Worm (Caenorhabditis elegans): ENCODE results near the gene R11.3.

DNA sequence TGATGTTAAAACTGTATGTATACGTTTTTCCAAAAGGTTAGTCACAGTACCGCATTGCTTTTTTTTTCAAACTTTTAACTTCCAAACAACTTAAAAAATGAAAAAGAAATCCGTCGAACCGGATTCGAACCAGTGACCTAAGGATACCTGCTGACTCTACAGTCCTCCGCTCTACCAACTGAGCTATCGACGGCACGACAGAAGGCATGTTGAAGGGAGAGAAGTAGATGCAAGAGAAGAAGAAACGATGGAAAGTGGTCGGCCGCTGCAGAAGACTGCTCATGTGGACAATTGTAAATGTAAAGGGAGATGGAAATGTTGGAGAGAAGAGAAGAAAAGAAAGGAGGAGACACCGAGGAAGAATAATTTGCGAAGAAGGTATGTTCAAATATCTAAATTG is 10.6 kb upstream of the R11.3 start:
- TF ChIP-seq Y53F4B.3 (GFP tag; IDR thresholded peaks at IDR 0.05) (no peak), die-1 (tag; optimal IDR thresholded peaks at IDR 0.05) (peak; percentile 81), cebp-2 (GFP tag; IDR thresholded peaks at IDR 0.05) (peak; percentile 91; the same call in 1 of the 2 replicates), snpc-4 (GFP tag; optimal IDR thresholded peaks at IDR 0.05) (peak; percentile 76), snpc-4 (tag; optimal IDR thresholded peaks at IDR 0.05) (peak; percentile 82 to 89 (median 87)), ama-1 (optimal IDR thresholded peaks at IDR 0.05) (no peak), ama-1 (GFP tag; optimal IDR thresholded peaks at IDR 0.05) (peak; percentile 84), sdz-38 (tag; optimal IDR thresholded peaks at IDR 0.05) (no peak), cebp-1 (GFP tag; IDR thresholded peaks at IDR 0.05) (peak; percentile 74), cebp-1 (tag; optimal IDR thresholded peaks at IDR 0.05) (peak; percentile 88), ztf-6 (GFP tag; IDR thresholded peaks at IDR 0.05) (peak; percentile 87; the same call in 1 of the 2 replicates), B0035.1 (tag; optimal IDR thresholded peaks at IDR 0.05) (peak; percentile 75), nhr-27 (tag; optimal IDR thresholded peaks at IDR 0.05) (peak; percentile 62), F22D6.2 (tag; optimal IDR thresholded peaks at IDR 0.05) (peak; percentile 50), let-607 (tag; optimal IDR thresholded peaks at IDR 0.05) (peak; percentile 57 to 71)

Data from whole organism, young adult.